Worm (Caenorhabditis elegans) whole organism, L4 larva: Measurements from ENCODE around the gene msp-38.

ENCODE experiments used
- F44E2.7 ChIP-seq: fragments of 200-800 bp; sonication (Bioruptor generic); IDR thresholded peaks from 2 replicates; pipeline ENCODE4 v2.1.2; 2022; ENCODE audit warnings: missing genetic modification characterization, missing compliant biosample characterization
- Y105C5A.15 ChIP-seq: fragments of 200-800 bp; sonication (Bioruptor generic); IDR thresholded peaks from 2 replicates; pipeline ENCODE4 v1.3.6; 2022; ENCODE audit warnings: missing genetic modification characterization, missing compliant biosample characterization
- Y5F2A.4 ChIP-seq: fragments of 200-800 bp; sonication (Bioruptor generic); optimal IDR thresholded peaks from 2 replicates; lab custom pipeline; 2018; ENCODE audit warnings: mild to moderate bottlenecking, missing genetic modification characterization, missing compliant biosample characterization
- ZK546.5 ChIP-seq, 2 experiments: sonication (generic microtip); optimal IDR thresholded peaks; 2 replicates each; lab custom pipeline; 2017; ENCODE audit warnings: missing biosample characterization in 2 of 2, missing genetic modification characterization in 2 of 2
- aha-1 ChIP-seq: fragments of 150-350 bp; peaks from one replicate; lab custom pipeline; 2014; ENCODE audit warnings: missing biosample characterization, missing genetic modification characterization
- arid-1 ChIP-seq: fragments of 200-800 bp; sonication (Bioruptor generic); conservative IDR thresholded peaks from 2 replicates; pipeline ENCODE4 v1.3.6; 2022; ENCODE audit warnings: missing genetic modification reagents, missing genetic modification characterization, missing compliant biosample characterization
- ceh-28 ChIP-seq: fragments of 150-350 bp; optimal IDR thresholded peaks from 2 replicates; lab custom pipeline; 2014; ENCODE audit warnings: missing biosample characterization, missing genetic modification reagents, missing genetic modification characterization
- ceh-32 ChIP-seq: sonication (generic microtip); optimal IDR thresholded peaks from 2 replicates; lab custom pipeline; 2016; ENCODE audit warnings: mild to moderate bottlenecking, missing genetic modification characterization, missing compliant biosample characterization; ENCODE audit not compliant: poor library complexity
- ceh-44 ChIP-seq: fragments of 200-800 bp; sonication (Bioruptor generic); IDR thresholded peaks from 2 replicates; pipeline ENCODE4 v1.3.6; 2022; ENCODE audit warnings: missing genetic modification reagents, missing genetic modification characterization, missing compliant biosample characterization
- ceh-62 ChIP-seq: sonication (generic microtip); optimal IDR thresholded peaks from 2 replicates; lab custom pipeline; 2017; ENCODE audit warnings: missing biosample characterization, missing genetic modification characterization
- daf-12 ChIP-seq: fragments of 150-350 bp; optimal IDR thresholded peaks from 2 replicates; lab custom pipeline; 2014; ENCODE audit warnings: missing biosample characterization, missing genetic modification reagents, missing genetic modification characterization
- dmd-9 ChIP-seq: fragments of 200-800 bp; sonication (Bioruptor generic); IDR thresholded peaks from 2 replicates; pipeline ENCODE4 v1.3.6; 2022; ENCODE audit warnings: missing genetic modification reagents, missing genetic modification characterization, missing compliant biosample characterization
- duxl-1 ChIP-seq: sonication (generic microtip); optimal IDR thresholded peaks from 2 replicates; lab custom pipeline; 2016; ENCODE audit warnings: mild to moderate bottlenecking, missing genetic modification characterization, moderate library complexity, missing compliant biosample characterization; ENCODE audit not compliant: poor library complexity
- dve-1 ChIP-seq: sonication (generic microtip); optimal IDR thresholded peaks from 2 replicates; lab custom pipeline; 2017; ENCODE audit warnings: antibody characterized with exemption, mild to moderate bottlenecking, missing genetic modification characterization, missing compliant biosample characterization; ENCODE audit not compliant: insufficient read depth
- egl-27 ChIP-seq: sonication (generic microtip); optimal IDR thresholded peaks from 3 replicates; lab custom pipeline; 2017; ENCODE audit warnings: missing biosample characterization, missing genetic modification reagents, missing genetic modification characterization
- egl-43 ChIP-seq: fragments of 200-800 bp; sonication (Bioruptor generic); IDR thresholded peaks from 2 replicates; pipeline ENCODE4 v1.3.6; 2022; ENCODE audit warnings: missing genetic modification reagents, missing genetic modification characterization, missing compliant biosample characterization
- fkh-10 ChIP-seq: fragments of 150-350 bp; optimal IDR thresholded peaks from 2 replicates; lab custom pipeline; 2014; ENCODE audit warnings: missing biosample characterization, missing genetic modification reagents, missing genetic modification characterization
- hif-1 ChIP-seq, 2 experiments: sonication (generic microtip); optimal IDR thresholded peaks; 2 replicates each; lab custom pipeline; 2016 to 2017; ENCODE audit warnings: missing compliant biosample characterization in 2 of 2, missing genetic modification characterization in 2 of 2, missing genetic modification reagents in 2 of 2, missing genotype in 2 of 2, mild to moderate bottlenecking in 1 of 2
- hlh-11 ChIP-seq: fragments of 200-800 bp; sonication (Bioruptor generic); optimal IDR thresholded peaks from 2 replicates; lab custom pipeline; 2018; ENCODE audit warnings: mild to moderate bottlenecking, missing genetic modification characterization, missing compliant biosample characterization
- hlh-30 ChIP-seq: sonication (generic microtip); optimal IDR thresholded peaks from 2 replicates; lab custom pipeline; 2017; ENCODE audit warnings: antibody characterized with exemption, mild to moderate bottlenecking, missing genetic modification characterization, missing compliant biosample characterization; ENCODE audit not compliant: insufficient read depth
- hmg-1.1 ChIP-seq: fragments of 200-800 bp; sonication (Bioruptor generic); IDR thresholded peaks from 2 replicates; pipeline ENCODE4 v1.3.6; 2022; ENCODE audit warnings: missing genetic modification reagents, missing genetic modification characterization, missing compliant biosample characterization
- lin-38 ChIP-seq: fragments of 200-800 bp; sonication (Bioruptor generic); IDR thresholded peaks from 2 replicates; pipeline ENCODE4 v1.3.6; 2022; ENCODE audit warnings: missing genetic modification reagents, missing genetic modification characterization, missing compliant biosample characterization
- lir-3 ChIP-seq: sonication (generic microtip); optimal IDR thresholded peaks from 2 replicates; lab custom pipeline; 2016; ENCODE audit warnings: mild to moderate bottlenecking, missing genetic modification characterization, missing compliant biosample characterization
- lsy-2 ChIP-seq, 2 experiments: fragments of 150-350 bp in 1 of 2; sonication (generic microtip) in 1 of 2; optimal IDR thresholded peaks; 2 replicates each; lab custom pipeline; 2014 to 2017; ENCODE audit warnings: missing biosample characterization in 2 of 2, missing genetic modification characterization in 2 of 2
- madf-5 ChIP-seq, 2 experiments: fragments of 200-800 bp; sonication (Bioruptor generic); IDR thresholded peaks; 2 replicates each; pipeline ENCODE4 v1.3.6; 2022; ENCODE audit warnings: missing compliant biosample characterization in 2 of 2, missing genetic modification characterization in 2 of 2
- mep-1 ChIP-seq: fragments of 150-350 bp; sonication (generic microtip); optimal IDR thresholded peaks from 3 replicates; lab custom pipeline; 2014; ENCODE audit warnings: missing biosample characterization, missing genetic modification characterization
- mes-2 ChIP-seq: sonication (generic microtip); optimal IDR thresholded peaks from 2 replicates; lab custom pipeline; 2016; ENCODE audit warnings: missing genotype, mild to moderate bottlenecking, missing genetic modification characterization, missing compliant biosample characterization; ENCODE audit not compliant: poor library complexity, severe bottlenecking
- mxl-3 ChIP-seq: fragments of 200-800 bp; sonication (Bioruptor generic); optimal IDR thresholded peaks from 2 replicates; lab custom pipeline; 2018; ENCODE audit warnings: mild to moderate bottlenecking, missing genetic modification characterization, missing compliant biosample characterization
- nhr-102 ChIP-seq: sonication (generic microtip); optimal IDR thresholded peaks from 2 replicates; lab custom pipeline; 2016; ENCODE audit warnings: mild to moderate bottlenecking, missing genetic modification characterization, moderate library complexity, missing compliant biosample characterization
- nhr-11 ChIP-seq: fragments of 150-350 bp; optimal IDR thresholded peaks from 2 replicates; lab custom pipeline; 2014; ENCODE audit warnings: missing biosample characterization, missing genetic modification characterization
- nhr-25 ChIP-seq: sonication (generic microtip); optimal IDR thresholded peaks from 2 replicates; lab custom pipeline; 2017; ENCODE audit warnings: missing genetic modification characterization, mild to moderate bottlenecking, missing compliant biosample characterization, antibody characterized with exemption, moderate library complexity, borderline replicate concordance; ENCODE audit not compliant: insufficient read depth
- nhr-28 ChIP-seq: fragments of 150-350 bp; optimal IDR thresholded peaks from 2 replicates; lab custom pipeline; 2014; ENCODE audit warnings: missing biosample characterization, missing genetic modification characterization
- nhr-41 ChIP-seq: fragments of 200-800 bp; sonication (Bioruptor generic); IDR thresholded peaks from 2 replicates; pipeline ENCODE4 v1.3.6; 2022; ENCODE audit warnings: missing genetic modification reagents, missing genetic modification characterization, missing compliant biosample characterization
- nhr-42 ChIP-seq: fragments of 200-800 bp; sonication (Bioruptor generic); IDR thresholded peaks from 2 replicates; pipeline ENCODE4 v1.3.6; 2022; ENCODE audit warnings: missing genetic modification characterization, missing compliant biosample characterization
- pha-4 ChIP-seq, 2 experiments: fragments of 150-350 bp in 1 of 2; fragments of 200-800 bp in 1 of 2; sonication (Bioruptor generic) in 1 of 2; IDR thresholded peaks in 1 of 2; optimal IDR thresholded peaks in 1 of 2; 2 replicates each; pipeline versions ENCODE4 v1.3.6 to Lab custom; 2014 to 2022; ENCODE audit warnings: missing genetic modification characterization in 2 of 2, missing genetic modification reagents in 2 of 2, missing biosample characterization in 1 of 2, missing compliant biosample characterization in 1 of 2
- php-3 ChIP-seq: fragments of 200-800 bp; sonication (Bioruptor generic); IDR thresholded peaks from 2 replicates; pipeline ENCODE4 v1.3.6; 2022; ENCODE audit warnings: missing genetic modification reagents, missing genetic modification characterization, missing compliant biosample characterization
- rbr-2 ChIP-seq: sonication (generic microtip); optimal IDR thresholded peaks from 2 replicates; lab custom pipeline; 2016; ENCODE audit warnings: missing genotype, missing genetic modification characterization, missing compliant biosample characterization
- saeg-2 ChIP-seq: fragments of 200-800 bp; sonication (Bioruptor generic); IDR thresholded peaks from 2 replicates; pipeline ENCODE4 v1.3.6; 2022; ENCODE audit warnings: missing genetic modification reagents, missing genetic modification characterization, missing compliant biosample characterization
- snpc-1.2 ChIP-seq: fragments of 200-800 bp; sonication (Bioruptor generic); IDR thresholded peaks from 2 replicates; pipeline ENCODE4 v1.3.6; 2022; ENCODE audit warnings: missing genetic modification reagents, missing genetic modification characterization, missing compliant biosample characterization
- unc-130 ChIP-seq: sonication (generic microtip); optimal IDR thresholded peaks from 2 replicates; lab custom pipeline; 2016; ENCODE audit warnings: missing genetic modification reagents, missing genetic modification characterization, missing compliant biosample characterization
- zfp-2 ChIP-seq: sonication (generic microtip); optimal IDR thresholded peaks from 2 replicates; lab custom pipeline; 2016; ENCODE audit warnings: mild to moderate bottlenecking, missing genetic modification characterization, missing compliant biosample characterization
- zfp-3 ChIP-seq: fragments of 200-800 bp; sonication (Bioruptor generic); conservative IDR thresholded peaks from 2 replicates; pipeline ENCODE4 v1.3.6; 2022; ENCODE audit warnings: missing genetic modification reagents, missing genetic modification characterization, missing compliant biosample characterization
- zip-11 ChIP-seq: fragments of 200-800 bp; sonication (Bioruptor generic); IDR thresholded peaks from 2 replicates; pipeline ENCODE4 v1.3.6; 2022; ENCODE audit warnings: missing genetic modification characterization, missing compliant biosample characterization
- zip-2 ChIP-seq: fragments of 150-350 bp; optimal IDR thresholded peaks from 2 replicates; lab custom pipeline; 2014; ENCODE audit warnings: missing biosample characterization, missing genetic modification characterization

msp-38 gene

DNA sequence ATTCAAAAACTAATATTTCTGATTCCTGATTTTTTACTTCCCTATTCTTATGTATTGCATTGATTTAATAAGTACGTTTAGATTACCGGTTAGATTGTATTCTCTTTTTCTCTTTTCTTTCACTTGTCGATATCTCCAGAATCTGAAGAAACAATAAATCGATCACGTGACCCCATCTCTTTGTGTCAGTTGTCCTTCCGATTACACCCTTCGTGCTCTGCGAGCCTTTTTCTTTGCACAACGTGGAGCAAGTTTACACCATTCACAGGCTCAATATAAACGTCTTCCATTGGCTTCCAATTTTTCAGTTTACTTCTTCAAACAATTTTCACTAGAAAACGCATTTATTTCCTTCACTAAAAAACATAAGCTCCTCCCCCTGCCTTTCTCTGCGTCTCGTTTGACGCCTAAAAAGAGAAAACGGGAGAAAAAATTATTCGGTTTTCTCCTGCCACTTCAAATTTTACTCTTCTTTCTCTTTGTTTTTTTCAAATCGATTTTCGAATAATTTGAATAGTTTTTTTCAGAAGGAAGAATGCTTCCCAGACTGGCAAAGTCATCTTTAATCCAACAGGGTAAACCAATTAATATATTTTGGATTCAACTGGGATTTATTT lies 36.7 kb upstream of the msp-38 start, which contains the start of gene gta-1 (continued):
- TF ChIP-seq zip-2 (tag; lab: Kevin White, UChicago) = peak; percentile 44
- TF ChIP-seq arid-1 (GFP tag; lab: Robert Waterston, UW) = no peak
- no peak for TF ChIP-seq nhr-25
- peak; percentile 51 for TF ChIP-seq hlh-30 (tag; lab: Kevin White, UChicago)
- TF ChIP-seq ceh-62 (tag; lab: Kevin White, UChicago) = no peak
- TF ChIP-seq dmd-9 (GFP tag; lab: Robert Waterston, UW) = no peak
- TF ChIP-seq zfp-3 (GFP tag; lab: Robert Waterston, UW) = no peak
- no peak for TF ChIP-seq pha-4 (GFP tag; IDR thresholded peaks at IDR 0.05; lab: Robert Waterston, UW)
- no peak for TF ChIP-seq pha-4 (tag; optimal IDR thresholded peaks at IDR 0.05; lab: Kevin White, UChicago)
- no peak for TF ChIP-seq duxl-1 (tag; lab: Kevin White, UChicago)
- no peak for TF ChIP-seq daf-12 (tag; lab: Kevin White, UChicago)
- TF ChIP-seq unc-130 (GFP tag; lab: Kevin White, UChicago) = no peak
- TF ChIP-seq ZK546.5 (tag; optimal IDR thresholded peaks at IDR 0.05; lab: Kevin White, UChicago) = no peak
- no peak for TF ChIP-seq php-3 (GFP tag; lab: Robert Waterston, UW)
- TF ChIP-seq zip-11 = no peak
- no peak for TF ChIP-seq snpc-1.2 (GFP tag; lab: Robert Waterston, UW)
- TF ChIP-seq egl-43 (GFP tag; lab: Robert Waterston, UW) = no peak
- TF ChIP-seq nhr-42 (GFP tag; lab: Robert Waterston, UW) = no peak
- no peak for TF ChIP-seq ceh-32 (tag; lab: Kevin White, UChicago)
- TF ChIP-seq ceh-28 (tag; lab: Kevin White, UChicago) = no peak
- TF ChIP-seq saeg-2 (GFP tag; lab: Robert Waterston, UW) = no peak
- TF ChIP-seq nhr-11 (tag; lab: Kevin White, UChicago) = peak; percentile 18
- peak; percentile 30 for TF ChIP-seq hlh-11 (tag; lab: Kevin White, UChicago)
- no peak for TF ChIP-seq nhr-102

DNA sequence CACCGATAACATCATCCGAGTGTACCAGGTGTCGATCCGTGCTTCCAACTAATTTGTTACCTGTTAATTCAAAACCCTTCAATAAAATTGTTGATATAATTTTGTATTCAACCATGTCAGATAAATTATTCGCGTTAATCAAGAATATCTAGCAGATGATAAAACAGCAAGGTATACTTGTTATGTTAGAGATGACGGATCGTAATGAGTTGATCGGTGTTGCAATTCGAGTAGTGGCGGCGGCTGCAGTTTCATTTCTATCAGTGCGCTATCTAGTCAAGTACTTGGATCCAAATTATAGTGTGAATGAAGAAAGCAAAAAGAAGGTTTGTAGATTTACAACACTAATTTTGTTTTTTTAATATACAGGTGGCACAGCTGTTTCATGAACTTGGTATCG lies 34.2 kb upstream of the msp-38 start, which contains the start of gene mspn-1:
mspn-1 (plus strand) TSS at position 190 of the 400 bp plus-strand sequence.
- TF ChIP-seq Y5F2A.4 (no peak), madf-5 (GFP tag; IDR thresholded peaks at IDR 0.05; lab: Robert Waterston, UW) (0 out of 4 replicates have a peak, but pooled peaks of 1 of the 2 experiments have one; percentile 12), lin-38 (GFP tag; lab: Robert Waterston, UW) (0 out of 2 replicates have a peak, but pooled peaks have one; percentile 41), snpc-1.2 (GFP tag; lab: Robert Waterston, UW) (peak; percentile 71), mes-2 (tag; lab: Kevin White, UChicago) (peak; percentile 5)

DNA sequence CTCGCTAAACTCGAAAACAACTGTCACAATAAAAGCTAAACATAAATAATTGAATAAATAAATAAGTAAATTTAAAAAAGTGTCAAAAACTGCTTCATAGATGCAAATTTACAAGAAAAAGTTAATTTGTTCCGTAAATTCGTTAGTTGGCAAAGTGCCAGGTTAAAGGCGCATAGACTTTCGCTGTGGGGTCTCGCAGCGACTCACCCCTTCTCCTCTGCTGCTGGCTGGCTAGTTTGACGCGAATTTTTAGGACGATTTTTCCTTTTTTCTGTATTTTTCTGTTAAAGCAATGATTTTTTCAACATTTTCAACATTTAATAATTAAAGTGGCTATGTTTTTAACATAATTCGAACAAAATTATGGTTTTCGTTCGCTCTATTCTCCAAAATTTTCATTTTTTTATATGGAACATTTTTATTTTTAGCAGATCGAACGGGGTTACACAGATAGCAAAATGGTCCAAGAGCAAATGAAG lies 32.8 kb upstream of the msp-38 start, which contains the start of gene rack-1:
rack-1 (plus strand) TSS at position 429 of the 479 bp plus-strand sequence.
- TF ChIP-seq aha-1 (tag; lab: Kevin White, UChicago) = peak; percentile 54
- peak; percentile 14 for TF ChIP-seq nhr-11 (tag; lab: Kevin White, UChicago)
- TF ChIP-seq mxl-3 (GFP tag; lab: Kevin White, UChicago) = peak; percentile 16
- TF ChIP-seq hlh-11 (tag; lab: Kevin White, UChicago) = peak; percentile 48
- TF ChIP-seq egl-27 (tag; lab: Kevin White, UChicago) = no peak
- no peak for TF ChIP-seq Y105C5A.15 (GFP tag; lab: Robert Waterston, UW)
- peak in 1 of 2 experiments; percentile 18 for TF ChIP-seq hif-1 (tag; optimal IDR thresholded peaks at IDR 0.05; lab: Kevin White, UChicago)
- TF ChIP-seq mep-1 (tag; lab: Kevin White, UChicago) = peak; percentile 65
- peak; percentile 39 for TF ChIP-seq rbr-2 (tag; lab: Kevin White, UChicago)
- peak; percentile 17 for TF ChIP-seq unc-130 (GFP tag; lab: Kevin White, UChicago)
- no peak for TF ChIP-seq lir-3
- TF ChIP-seq zfp-2 (tag; lab: Kevin White, UChicago) = no peak
- peak; percentile 44 for TF ChIP-seq nhr-28 (tag; lab: Kevin White, UChicago)
- TF ChIP-seq fkh-10 (GFP tag; lab: Kevin White, UChicago) = peak; percentile 11
- no peak for TF ChIP-seq F44E2.7 (GFP tag; lab: Robert Waterston, UW)
- TF ChIP-seq dve-1 (tag; lab: Kevin White, UChicago) = peak; percentile 45
- no peak for TF ChIP-seq nhr-102
- no peak for TF ChIP-seq ceh-44 (GFP tag; lab: Robert Waterston, UW)
- TF ChIP-seq hlh-30 (tag; lab: Kevin White, UChicago) = peak; percentile 12
- TF ChIP-seq nhr-41 (GFP tag; lab: Robert Waterston, UW) = no peak
- no peak for TF ChIP-seq zip-11
- peak; percentile 49 for TF ChIP-seq hmg-1.1 (GFP tag; lab: Robert Waterston, UW)
- peak in 1 of 2 experiments; percentile 79 for TF ChIP-seq lsy-2 (tag; optimal IDR thresholded peaks at IDR 0.05; lab: Kevin White, UChicago)
- TF ChIP-seq lin-38 (GFP tag; lab: Robert Waterston, UW) = peak; percentile 51
